Worm (Caenorhabditis elegans): ENCODE measurements around the gene nhr-157.
A peak's percentile ranks its signal among the peaks of the same experiment; 100 is the strongest.

Gene nhr-157

DNA sequence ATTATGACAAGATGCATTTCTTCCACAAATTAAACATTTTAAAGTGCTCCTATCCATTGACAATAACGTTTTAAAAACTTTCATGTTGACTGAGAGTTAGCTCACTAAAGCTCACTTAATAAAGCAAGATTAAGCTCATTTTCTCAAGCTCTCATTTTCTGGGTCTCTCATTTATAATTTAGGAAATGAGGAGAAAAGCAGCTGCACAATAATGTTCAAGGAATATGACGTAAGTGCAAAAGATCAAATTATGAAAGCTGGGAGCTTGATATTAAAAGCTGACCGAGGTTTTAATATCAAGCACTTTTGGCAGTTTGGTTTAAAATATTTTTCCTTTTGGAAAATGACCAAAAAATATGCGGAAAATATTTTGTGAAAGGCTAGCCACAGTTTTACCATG is 11.0 kb downstream of the nhr-157 start, which contains the start of gene nhr-188:
nhr-188 (minus strand) TSS at position 84 of the 400 bp plus-strand sequence.
- TF ChIP-seq nhr-23 (tag; optimal IDR thresholded peaks at IDR 0.05) (no peak), eor-1 (tag; optimal IDR thresholded peaks at IDR 0.05) (no peak), nhr-77 (tag; optimal IDR thresholded peaks at IDR 0.05) (no peak), nhr-11 (tag; optimal IDR thresholded peaks at IDR 0.05) (peak; percentile 4), elt-2 (tag; optimal IDR thresholded peaks at IDR 0.05) (no peak)

DNA sequence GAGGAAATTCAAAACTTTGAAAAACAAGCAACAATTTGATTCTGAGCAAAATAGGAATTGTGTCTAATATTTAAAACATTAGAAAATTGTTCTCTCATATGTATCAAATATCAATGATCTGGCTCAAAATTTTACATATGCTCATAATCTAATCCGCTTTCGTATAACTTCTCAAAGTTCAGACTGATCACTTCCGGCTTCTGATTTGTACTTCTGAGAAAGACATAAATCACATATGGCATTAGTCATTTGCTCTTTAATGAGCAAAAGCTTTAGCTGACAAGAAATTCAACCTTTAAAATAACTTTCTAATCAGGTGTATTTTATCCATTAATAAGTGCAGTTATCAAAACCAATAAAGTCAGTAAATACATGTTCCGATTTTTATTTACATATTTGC is 12.9 kb downstream of the nhr-157 start:
- TF ChIP-seq ceh-9 (tag; optimal IDR thresholded peaks at IDR 0.05) (no peak), nhr-23 (tag; optimal IDR thresholded peaks at IDR 0.05) (no peak), elt-2 (tag; optimal IDR thresholded peaks at IDR 0.05) (no peak), mdl-1 (tag; optimal IDR thresholded peaks at IDR 0.05) (no peak), nhr-12 (tag; optimal IDR thresholded peaks at IDR 0.05) (no peak), hmg-11 (tag; optimal IDR thresholded peaks at IDR 0.05) (no peak), ztf-4 (tag; optimal IDR thresholded peaks at IDR 0.05) (no peak), nhr-237 (tag; optimal IDR thresholded peaks at IDR 0.05) (no peak), nhr-43 (tag; optimal IDR thresholded peaks at IDR 0.05; ENCODE audit: poor library complexity, severe bottlenecking) (no peak), tbx-2 (tag; optimal IDR thresholded peaks at IDR 0.05) (no peak), ceh-16 (tag; optimal IDR thresholded peaks at IDR 0.05) (no peak), mml-1 (tag; optimal IDR thresholded peaks at IDR 0.05) (no peak), nhr-67 (tag; optimal IDR thresholded peaks at IDR 0.05) (no peak), ztf-11 (tag; optimal IDR thresholded peaks at IDR 0.05) (no peak)

DNA sequence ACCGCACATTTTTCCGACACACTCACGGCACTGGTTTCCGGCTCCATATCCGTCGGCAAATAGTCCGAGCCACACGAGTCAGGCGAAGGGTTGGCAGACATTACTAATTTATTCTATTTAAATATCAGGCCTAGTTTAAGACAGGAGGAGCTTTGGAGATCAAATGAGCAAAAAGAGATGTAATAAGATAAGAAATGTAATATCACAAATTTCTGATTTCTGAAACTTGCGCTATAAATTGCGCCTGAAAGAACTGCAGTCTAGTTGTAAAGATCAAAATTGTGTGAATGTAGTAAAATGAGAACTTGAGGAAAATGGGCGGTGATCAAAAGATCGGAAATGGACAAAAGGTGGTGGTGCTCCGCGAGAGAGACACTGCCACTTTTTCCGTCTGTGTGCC is 14.0 kb downstream of the nhr-157 start, which contains the start of gene nhr-186:
nhr-186 (minus strand) TSS at position 101 of the 400 bp plus-strand sequence.
- TF ChIP-seq fos-1 (tag; optimal IDR thresholded peaks at IDR 0.05) (no peak), egl-5 (tag; optimal IDR thresholded peaks at IDR 0.05) (no peak), nhr-237 (tag; optimal IDR thresholded peaks at IDR 0.05) (no peak), eor-1 (tag; optimal IDR thresholded peaks at IDR 0.05) (no peak), lin-15B (tag; optimal IDR thresholded peaks at IDR 0.05) (no peak), elt-3 (tag; optimal IDR thresholded peaks at IDR 0.05) (no peak), skn-1 (tag; optimal IDR thresholded peaks at IDR 0.05) (no peak), ZK546.5 (tag; optimal IDR thresholded peaks at IDR 0.05) (no peak), nhr-11 (tag; optimal IDR thresholded peaks at IDR 0.05) (no peak), fkh-10 (GFP tag; optimal IDR thresholded peaks at IDR 0.05) (no peak), nhr-67 (tag; optimal IDR thresholded peaks at IDR 0.05) (no peak), lin-39 (tag; optimal IDR thresholded peaks at IDR 0.05) (no peak), mdl-1 (tag; optimal IDR thresholded peaks at IDR 0.05) (no peak), R02D3.7 (tag; optimal IDR thresholded peaks at IDR 0.05) (no peak), nhr-76 (tag; optimal IDR thresholded peaks at IDR 0.05) (no peak), hmg-11 (tag; optimal IDR thresholded peaks at IDR 0.05) (no peak), egl-27 (tag; optimal IDR thresholded peaks at IDR 0.05) (no peak)

DNA sequence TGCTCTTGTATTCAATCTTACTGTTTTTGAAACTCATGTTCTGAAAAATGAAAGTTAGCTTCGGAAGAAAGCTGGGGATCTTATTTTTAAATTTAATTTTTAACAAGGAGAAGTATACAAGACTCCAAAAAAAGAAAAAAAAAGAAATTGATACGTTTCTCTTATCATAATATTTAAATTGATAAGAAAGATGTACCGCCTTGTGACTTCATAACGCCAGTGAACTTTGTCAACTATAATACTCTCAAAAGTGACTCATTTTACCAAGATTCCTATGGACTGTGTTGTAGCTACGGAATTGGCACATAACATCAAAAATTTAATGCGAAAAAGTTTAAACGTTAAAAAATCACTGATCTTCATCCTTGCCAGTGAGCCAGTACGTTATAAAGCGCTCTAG is 17.0 kb downstream of the nhr-157 start:
- TF ChIP-seq nfya-1 (tag; optimal IDR thresholded peaks at IDR 0.05; ENCODE audit: insufficient read depth), result no peak
- no peak for TF ChIP-seq egl-27 (tag; optimal IDR thresholded peaks at IDR 0.05)
- no peak for TF ChIP-seq elt-3 (tag; optimal IDR thresholded peaks at IDR 0.05)
- TF ChIP-seq eor-1 (tag; optimal IDR thresholded peaks at IDR 0.05), result no peak
- TF ChIP-seq ztf-4 (tag; optimal IDR thresholded peaks at IDR 0.05), result no peak
- TF ChIP-seq nhr-76 (tag; optimal IDR thresholded peaks at IDR 0.05), result no peak
- no peak for TF ChIP-seq nhr-77 (tag; optimal IDR thresholded peaks at IDR 0.05)
- no peak for TF ChIP-seq sea-2 (GFP tag; optimal IDR thresholded peaks at IDR 0.05)
- TF ChIP-seq pha-4 (tag; optimal IDR thresholded peaks at IDR 0.05), result peak; percentile 19
- TF ChIP-seq daf-12 (tag; optimal IDR thresholded peaks at IDR 0.05), result no peak
- TF ChIP-seq jun-1 (tag; optimal IDR thresholded peaks at IDR 0.05), result peak; percentile 26
- TF ChIP-seq ceh-16 (tag; optimal IDR thresholded peaks at IDR 0.05), result no peak
- no peak for TF ChIP-seq elt-1 (tag; optimal IDR thresholded peaks at IDR 0.05)
- no peak for TF ChIP-seq lin-15B (tag; optimal IDR thresholded peaks at IDR 0.05)
- TF ChIP-seq nhr-23 (tag; optimal IDR thresholded peaks at IDR 0.05), result no peak
- TF ChIP-seq pqm-1 (tag; optimal IDR thresholded peaks at IDR 0.05), result peak; percentile 79
- no peak for TF ChIP-seq R02D3.7 (tag; optimal IDR thresholded peaks at IDR 0.05)
- TF ChIP-seq ceh-9 (tag; optimal IDR thresholded peaks at IDR 0.05), result no peak
- no peak for TF ChIP-seq unc-62 (GFP tag; optimal IDR thresholded peaks at IDR 0.05)
- TF ChIP-seq elt-2 (tag; optimal IDR thresholded peaks at IDR 0.05), result peak; percentile 81
- no peak for TF ChIP-seq hmg-11 (tag; optimal IDR thresholded peaks at IDR 0.05)

Data from whole organism, L3 larva.